Fruit fly (Drosophila melanogaster) whole organism, pupa: Measurements from ENCODE around the gene Exn.
A peak's percentile ranks its signal among the peaks of the same experiment; 100 is the strongest.
"Not testable (repeated sequence)": the region's sequence is repeated elsewhere in the genome, so short reads cannot be mapped to it uniquely, and the experiment has no call there.

Experiments
- CG10348 ChIP-seq: fragments of 200-800 bp; sonication (Bioruptor generic); IDR thresholded peaks from 2 replicates; pipeline ENCODE4 v1.3.6; 2022; ENCODE audit warnings: missing biosample characterization, missing genetic modification characterization
- CG13204 ChIP-seq: fragments of 200-800 bp; sonication (Bioruptor generic); optimal IDR thresholded peaks from 2 replicates; lab custom pipeline; 2018; ENCODE audit warnings: missing biosample characterization, mild to moderate bottlenecking, missing genetic modification characterization, moderate library complexity
- CG14655 ChIP-seq: fragments of 200-800 bp; sonication (Bioruptor generic); optimal IDR thresholded peaks from 3 replicates; lab custom pipeline; 2017; ENCODE audit warnings: mild to moderate bottlenecking, missing biosample characterization, missing genetic modification reagents, missing genetic modification characterization
- CG15710 ChIP-seq: fragments of 200-800 bp; sonication (Bioruptor generic); optimal IDR thresholded peaks from 2 replicates; lab custom pipeline; 2018; ENCODE audit warnings: missing biosample characterization, mild to moderate bottlenecking, missing genetic modification characterization, moderate library complexity
- CG17806 ChIP-seq: fragments of 200-800 bp; sonication (Bioruptor generic); optimal IDR thresholded peaks from 2 replicates; lab custom pipeline; 2018; ENCODE audit warnings: missing biosample characterization, mild to moderate bottlenecking, missing genetic modification characterization, moderate library complexity
- CG32121 ChIP-seq: fragments of 200-800 bp; sonication (Bioruptor generic); IDR thresholded peaks from 2 replicates; pipeline ENCODE4 v1.3.6; 2022; ENCODE audit warnings: missing biosample characterization, missing genetic modification characterization
- CG34367 ChIP-seq: fragments of 200-800 bp; sonication (Bioruptor generic); optimal IDR thresholded peaks from 2 replicates; lab custom pipeline; 2018; ENCODE audit warnings: missing biosample characterization, mild to moderate bottlenecking, missing genetic modification characterization
- CG4496 ChIP-seq: fragments of 200-800 bp; sonication (Bioruptor generic); IDR thresholded peaks from 3 replicates; pipeline ENCODE4 v1.3.6; 2022; ENCODE audit warnings: missing biosample characterization, missing genetic modification characterization
- CG8159 ChIP-seq: fragments of 200-800 bp; sonication (Bioruptor generic); optimal IDR thresholded peaks from 3 replicates; lab custom pipeline; 2018; ENCODE audit warnings: missing biosample characterization, mild to moderate bottlenecking, missing genetic modification characterization, moderate library complexity
- CG8301 ChIP-seq: fragments of 200-800 bp; sonication (Bioruptor generic); optimal IDR thresholded peaks from 2 replicates; lab custom pipeline; 2018; ENCODE audit warnings: missing biosample characterization, mild to moderate bottlenecking, missing genetic modification characterization
- CG9948 ChIP-seq: fragments of 200-800 bp; sonication (Bioruptor generic); optimal IDR thresholded peaks from 2 replicates; lab custom pipeline; 2018; ENCODE audit warnings: missing biosample characterization, mild to moderate bottlenecking, missing genetic modification characterization, moderate library complexity
- D1 ChIP-seq: fragments of 200-800 bp; sonication (Bioruptor generic); optimal IDR thresholded peaks from 2 replicates; lab custom pipeline; 2018; ENCODE audit warnings: missing biosample characterization, mild to moderate bottlenecking, missing genetic modification characterization, moderate library complexity
- EcR ChIP-seq: fragments of 200-800 bp; sonication (Bioruptor generic); optimal IDR thresholded peaks from 3 replicates; lab custom pipeline; 2019; ENCODE audit warnings: missing biosample characterization, missing genetic modification characterization, mild to moderate bottlenecking, moderate library complexity, missing genetic modification reagents
- Ets98B ChIP-seq: fragments of 200-800 bp; sonication (Bioruptor generic); IDR thresholded peaks from 2 replicates; pipeline ENCODE4 v1.3.6; 2022; ENCODE audit warnings: missing biosample characterization, missing genetic modification characterization
- Pif1A ChIP-seq: fragments of 200-800 bp; sonication (Bioruptor generic); optimal IDR thresholded peaks from 3 replicates; lab custom pipeline; 2016; ENCODE audit warnings: missing biosample characterization, missing genetic modification characterization
- Pif1B ChIP-seq: fragments of 200-800 bp; sonication (Bioruptor generic); optimal IDR thresholded peaks from 3 replicates; lab custom pipeline; 2016; ENCODE audit warnings: missing biosample characterization, missing genetic modification characterization
- Snoo ChIP-seq: fragments of 200-800 bp; sonication (Bioruptor generic); optimal IDR thresholded peaks from 3 replicates; lab custom pipeline; 2017; ENCODE audit warnings: missing biosample characterization, mild to moderate bottlenecking, missing genetic modification characterization, inconsistent platforms
- gl ChIP-seq: fragments of 200-800 bp; sonication (Bioruptor generic); optimal IDR thresholded peaks from 2 replicates; lab custom pipeline; 2018; ENCODE audit warnings: missing biosample characterization, mild to moderate bottlenecking, missing genetic modification characterization
- rn ChIP-seq: fragments of 200-800 bp; sonication (Bioruptor generic); IDR thresholded peaks from 2 replicates; pipeline ENCODE4 v1.3.6; 2022; ENCODE audit warnings: missing biosample characterization, missing genetic modification characterization

Gene Exn

DNA sequence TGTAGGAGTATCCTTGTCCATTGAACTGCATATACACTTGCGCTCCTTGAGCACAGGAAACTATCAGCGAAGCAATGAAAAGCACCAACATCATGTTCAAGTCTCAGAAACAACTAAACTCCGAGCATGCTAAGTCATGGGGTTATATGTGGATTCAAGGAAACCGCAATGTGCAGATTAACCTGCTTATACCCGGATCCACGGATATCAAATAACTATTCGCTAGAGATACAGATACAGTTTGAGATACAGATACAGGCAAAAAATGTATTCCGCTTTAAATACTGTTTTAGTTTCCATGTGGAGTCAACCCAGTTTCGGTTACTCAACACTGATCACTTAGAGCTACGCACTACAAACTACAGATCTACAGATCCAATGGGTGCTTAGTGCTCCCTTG, 31.0 kb upstream of the Exn start, which contains the start of gene CG13022:
CG13022 (minus strand) TSS at position 101 of the 400 bp plus-strand sequence.
- TF ChIP-seq CG34367 (tag; lab: Kevin White, UChicago), result no peak
- TF ChIP-seq CG10348 (GFP tag; lab: Robert Waterston, UW), result no peak
- no peak for TF ChIP-seq Pif1A
- TF ChIP-seq CG15710 (tag; lab: Kevin White, UChicago), result no peak
- no peak for TF ChIP-seq CG9948 (tag; lab: Kevin White, UChicago)
- TF ChIP-seq Snoo (tag; lab: Kevin White, UChicago), result no peak
- TF ChIP-seq D1 (tag; lab: Kevin White, UChicago), result no peak
- no peak for TF ChIP-seq CG14655 (GFP tag; lab: Kevin White, UChicago)
- no peak for TF ChIP-seq Pif1B (GFP tag; lab: Kevin White, UChicago)
- no peak for TF ChIP-seq CG32121
- TF ChIP-seq CG17806 (tag; lab: Kevin White, UChicago), result no peak
- no peak for TF ChIP-seq CG8301 (tag; lab: Kevin White, UChicago)
- no peak for TF ChIP-seq rn (GFP tag; lab: Robert Waterston, UW)
- no peak for TF ChIP-seq gl
- no peak for TF ChIP-seq CG4496 (GFP tag; lab: Robert Waterston, UW)

DNA sequence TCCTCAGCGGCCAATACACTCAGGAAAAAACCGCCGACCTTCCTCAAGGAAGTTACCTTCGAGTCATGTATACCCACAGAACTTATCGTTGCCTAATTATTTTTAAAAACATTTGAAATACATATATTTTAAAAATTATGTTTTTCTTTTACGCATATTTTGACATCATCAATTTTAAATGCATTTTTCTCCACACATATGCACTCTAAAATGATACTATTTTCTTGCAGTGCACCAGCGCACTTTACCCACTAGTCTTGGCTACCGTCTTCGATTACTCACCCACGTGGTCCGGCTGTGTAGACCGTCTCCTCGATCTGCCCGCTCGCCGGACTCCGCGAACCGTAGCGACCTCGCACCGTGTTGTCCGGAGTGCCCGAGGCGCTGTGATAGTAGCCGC, 28.5 kb upstream of the Exn start:
- TF ChIP-seq Pif1A (peak; percentile 58), CG14655 (GFP tag; lab: Kevin White, UChicago) (peak; percentile 58), gl (peak; percentile 12), CG10348 (GFP tag; lab: Robert Waterston, UW) (no peak), D1 (tag; lab: Kevin White, UChicago) (no peak), CG8159 (tag; lab: Kevin White, UChicago) (peak; percentile 45), CG17806 (tag; lab: Kevin White, UChicago) (peak; percentile 45), Pif1B (GFP tag; lab: Kevin White, UChicago) (peak; percentile 32), CG15710 (tag; lab: Kevin White, UChicago) (peak; percentile 63), EcR (GFP tag; lab: Kevin White, UChicago) (no peak), CG4496 (GFP tag; lab: Robert Waterston, UW) (no peak), CG8301 (tag; lab: Kevin White, UChicago) (peak; percentile 31), Snoo (tag; lab: Kevin White, UChicago) (no peak), CG34367 (tag; lab: Kevin White, UChicago) (peak; percentile 49), CG9948 (tag; lab: Kevin White, UChicago) (peak; percentile 23), CG13204 (GFP tag; lab: Kevin White, UChicago) (peak; percentile 73)

dm6 chr3L:16944061-16944460, 25.8 kb upstream of the Exn start, which contains the start of gene Obp73a:
Obp73a (plus strand) TSS chr3L:16944361.
- TF ChIP-seq CG17806 (tag; lab: Kevin White, UChicago) (no peak), CG14655 (GFP tag; lab: Kevin White, UChicago) (peak; percentile 46), CG34367 (tag; lab: Kevin White, UChicago) (no peak), CG8301 (tag; lab: Kevin White, UChicago) (peak; percentile 31), CG9948 (tag; lab: Kevin White, UChicago) (no peak), Ets98B (GFP tag; lab: Robert Waterston, UW) (peak; percentile 10; the same call in 1 of the 2 replicates), CG10348 (GFP tag; lab: Robert Waterston, UW) (no peak)
- TF ChIP-seq, all 21 proteins: peak for 3

DNA sequence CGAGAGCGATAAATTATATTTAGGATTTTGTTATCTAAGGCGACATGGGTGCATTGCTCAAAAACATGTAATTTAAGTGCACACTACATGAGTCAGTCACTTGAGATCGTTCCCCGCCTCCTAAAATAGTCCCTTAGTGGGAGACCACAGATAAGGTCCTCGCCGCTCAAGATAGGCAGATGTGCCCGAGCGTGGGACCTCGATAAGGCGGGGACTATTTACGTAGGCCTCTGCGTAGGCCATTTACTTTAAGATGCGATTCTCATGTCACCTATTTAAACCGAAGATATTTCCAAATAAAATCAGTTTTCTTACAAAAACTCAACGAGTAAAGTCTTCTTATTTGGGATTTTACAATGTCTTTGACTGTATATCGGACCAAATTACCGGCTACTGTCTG, 15.3 kb upstream of the Exn start, which contains the start of gene Ogdh:
Ogdh (plus strand) TSS at position 301 of the 400 bp plus-strand sequence.
- not testable (repeated sequence) for TF ChIP-seq Pif1A; CG14655 (GFP tag; lab: Kevin White, UChicago); CG10348 (GFP tag; lab: Robert Waterston, UW)

dm6 chr3L:16955219-16956002, 14.4 kb upstream of the Exn start:
- no peak for TF ChIP-seq Snoo (tag; lab: Kevin White, UChicago)
- no peak for TF ChIP-seq CG15710 (tag; lab: Kevin White, UChicago)
- no peak for TF ChIP-seq D1 (tag; lab: Kevin White, UChicago)
- TF ChIP-seq Ets98B (GFP tag; lab: Robert Waterston, UW), result no peak
- TF ChIP-seq CG4496 (GFP tag; lab: Robert Waterston, UW), result no peak
- TF ChIP-seq CG10348 (GFP tag; lab: Robert Waterston, UW), result no peak
- no peak for TF ChIP-seq CG8301 (tag; lab: Kevin White, UChicago)
- TF ChIP-seq CG32121, result no peak
- TF ChIP-seq CG13204 (GFP tag; lab: Kevin White, UChicago), result no peak
- no peak for TF ChIP-seq Pif1A
- no peak for TF ChIP-seq CG8159 (tag; lab: Kevin White, UChicago)
- no peak for TF ChIP-seq rn (GFP tag; lab: Robert Waterston, UW)
- TF ChIP-seq CG34367 (tag; lab: Kevin White, UChicago), result no peak
- TF ChIP-seq CG9948 (tag; lab: Kevin White, UChicago), result no peak
- TF ChIP-seq Pif1B (GFP tag; lab: Kevin White, UChicago), result no peak
- TF ChIP-seq CG14655 (GFP tag; lab: Kevin White, UChicago), result no peak
- TF ChIP-seq gl, result no peak
- TF ChIP-seq, all 21 proteins: peak for 0
